Fruit fly (Drosophila melanogaster) whole organism, prepupa: ENCODE data around the gene boil.

Experiments
- CG10631 ChIP-seq: fragments of 200-800 bp; sonication (Bioruptor generic); optimal IDR thresholded peaks from 2 replicates; lab custom pipeline; 2016; ENCODE audit warnings: missing biosample characterization, missing genetic modification characterization
- CG10669 ChIP-seq: fragments of 200-800 bp; sonication (Bioruptor generic); optimal IDR thresholded peaks from 3 replicates; lab custom pipeline; 2018; ENCODE audit warnings: missing biosample characterization, mild to moderate bottlenecking, missing genetic modification characterization, moderate library complexity
- CG11294 ChIP-seq: fragments of 200-800 bp; sonication (Bioruptor generic); IDR thresholded peaks from 2 replicates; pipeline ENCODE4 v1.3.6; 2022; ENCODE audit warnings: missing biosample characterization, missing genetic modification characterization
- CG11762 ChIP-seq: fragments of 200-800 bp; sonication (Bioruptor generic); optimal IDR thresholded peaks from 3 replicates; lab custom pipeline; 2016; ENCODE audit warnings: missing biosample characterization, missing genetic modification characterization; ENCODE audit not compliant: insufficient read depth
- CG11902 ChIP-seq: fragments of 200-800 bp; sonication (Bioruptor generic); optimal IDR thresholded peaks from 3 replicates; lab custom pipeline; 2016; ENCODE audit warnings: missing biosample characterization, missing genetic modification characterization
- CG15336 ChIP-seq: fragments of 200-800 bp; sonication (Bioruptor generic); IDR thresholded peaks from 2 replicates; pipeline ENCODE4 v1.3.6; 2022; ENCODE audit warnings: missing biosample characterization, missing genetic modification characterization
- CG1621 ChIP-seq: fragments of 200-800 bp; sonication (Bioruptor generic); optimal IDR thresholded peaks from 3 replicates; lab custom pipeline; 2018; ENCODE audit warnings: missing biosample characterization, mild to moderate bottlenecking, missing genetic modification characterization
- CG16779 ChIP-seq: fragments of 200-800 bp; sonication (Bioruptor generic); optimal IDR thresholded peaks from 3 replicates; lab custom pipeline; 2017; ENCODE audit warnings: missing biosample characterization, mild to moderate bottlenecking, missing genetic modification characterization
- CG32006 ChIP-seq: fragments of 200-800 bp; sonication (Bioruptor generic); optimal IDR thresholded peaks from 3 replicates; lab custom pipeline; 2017; ENCODE audit warnings: missing biosample characterization, mild to moderate bottlenecking, missing genetic modification characterization
- CG3919 ChIP-seq: fragments of 200-800 bp; sonication (Bioruptor generic); optimal IDR thresholded peaks from 3 replicates; lab custom pipeline; 2016; ENCODE audit warnings: missing biosample characterization, missing genetic modification characterization
- CG4318 ChIP-seq: fragments of 200-800 bp; sonication (Bioruptor generic); optimal IDR thresholded peaks from 3 replicates; lab custom pipeline; 2017; ENCODE audit warnings: missing biosample characterization, mild to moderate bottlenecking, missing genetic modification characterization
- CG6163 ChIP-seq: fragments of 200-800 bp; sonication (Bioruptor generic); IDR thresholded peaks from 3 replicates; pipeline ENCODE4 v1.3.6; 2022; ENCODE audit warnings: missing biosample characterization, missing genetic modification characterization
- CG6276 ChIP-seq: fragments of 200-800 bp; sonication (Bioruptor generic); optimal IDR thresholded peaks from 2 replicates; lab custom pipeline; 2017; ENCODE audit warnings: missing biosample characterization, mild to moderate bottlenecking, missing genetic modification characterization
- CG6792 ChIP-seq: fragments of 200-800 bp; sonication (Bioruptor generic); optimal IDR thresholded peaks from 3 replicates; lab custom pipeline; 2016; ENCODE audit warnings: missing biosample characterization, missing genetic modification characterization
- CG6808 ChIP-seq: fragments of 200-800 bp; sonication (Bioruptor generic); optimal IDR thresholded peaks from 3 replicates; lab custom pipeline; 2017; ENCODE audit warnings: missing biosample characterization, missing genetic modification characterization, mild to moderate bottlenecking, moderate library complexity, missing genetic modification reagents
- CG6854 ChIP-seq: fragments of 200-800 bp; sonication (Bioruptor generic); optimal IDR thresholded peaks from 2 replicates; lab custom pipeline; 2017; ENCODE audit warnings: missing biosample characterization, mild to moderate bottlenecking, missing genetic modification characterization
- CG8632 ChIP-seq: fragments of 200-800 bp; sonication (Bioruptor generic); optimal IDR thresholded peaks from 3 replicates; lab custom pipeline; 2016; ENCODE audit warnings: missing biosample characterization, missing genetic modification characterization
- CG9139 ChIP-seq: fragments of 200-800 bp; sonication (Bioruptor generic); optimal IDR thresholded peaks from 3 replicates; lab custom pipeline; 2017; ENCODE audit warnings: missing biosample characterization, mild to moderate bottlenecking, missing genetic modification characterization
- Eip75B ChIP-seq: fragments of 200-800 bp; sonication (Bioruptor generic); optimal IDR thresholded peaks from 3 replicates; lab custom pipeline; 2016; ENCODE audit warnings: missing biosample characterization, missing genetic modification characterization
- Eip78C ChIP-seq: fragments of 200-800 bp; sonication (Bioruptor generic); peaks from one replicate; lab custom pipeline; 2016; ENCODE audit warnings: missing biosample characterization, missing genetic modification characterization
- Eip93F ChIP-seq: fragments of 200-800 bp; sonication (Bioruptor generic); optimal IDR thresholded peaks from 2 replicates; lab custom pipeline; 2016; ENCODE audit warnings: missing biosample characterization, mild to moderate bottlenecking, missing genetic modification characterization
- Ets21C ChIP-seq: fragments of 200-800 bp; sonication (Bioruptor generic); optimal IDR thresholded peaks from 3 replicates; lab custom pipeline; 2016; ENCODE audit warnings: missing biosample characterization, missing genetic modification characterization
- Ets96B ChIP-seq: fragments of 200-800 bp; optimal IDR thresholded peaks from 2 replicates; lab custom pipeline; 2019; ENCODE audit warnings: missing biosample characterization, mild to moderate bottlenecking, missing genetic modification characterization, moderate library complexity
- Gug ChIP-seq: fragments of 200-800 bp; sonication (Bioruptor generic); IDR thresholded peaks from 2 replicates; pipeline ENCODE4 v1.3.6; 2022; ENCODE audit warnings: missing biosample characterization, missing genetic modification characterization
- Hr38 ChIP-seq: sonication (Bioruptor generic); optimal IDR thresholded peaks from 2 replicates; lab custom pipeline; 2016; ENCODE audit warnings: missing biosample characterization, missing genetic modification characterization
- Hr39 ChIP-seq: fragments of 200-800 bp; sonication (Bioruptor generic); optimal IDR thresholded peaks from 2 replicates; lab custom pipeline; 2016; ENCODE audit warnings: missing biosample characterization, missing genetic modification characterization
- Lpt ChIP-seq: fragments of 200-800 bp; sonication (Bioruptor generic); optimal IDR thresholded peaks from 3 replicates; lab custom pipeline; 2016; ENCODE audit warnings: missing biosample characterization, missing genetic modification characterization
- OdsH ChIP-seq: fragments of 200-800 bp; sonication (Bioruptor generic); optimal IDR thresholded peaks from 3 replicates; lab custom pipeline; 2016; ENCODE audit warnings: missing biosample characterization, missing genetic modification characterization
- Smox ChIP-seq: fragments of 200-800 bp; sonication (Bioruptor generic); optimal IDR thresholded peaks from 3 replicates; lab custom pipeline; 2016; ENCODE audit warnings: missing biosample characterization, missing genetic modification characterization
- Sox14 ChIP-seq: fragments of 200-800 bp; sonication (Bioruptor generic); optimal IDR thresholded peaks from 3 replicates; lab custom pipeline; 2016; ENCODE audit warnings: missing biosample characterization, missing genetic modification characterization
- achi ChIP-seq: fragments of 200-800 bp; sonication (Bioruptor generic); optimal IDR thresholded peaks from 3 replicates; lab custom pipeline; 2016; ENCODE audit warnings: missing biosample characterization, missing genetic modification characterization
- acj6 ChIP-seq: fragments of 200-800 bp; sonication (Bioruptor generic); optimal IDR thresholded peaks from 3 replicates; lab custom pipeline; 2016; ENCODE audit warnings: missing biosample characterization, missing genetic modification characterization
- cyc ChIP-seq: fragments of 200-800 bp; sonication (Bioruptor generic); optimal IDR thresholded peaks from 3 replicates; lab custom pipeline; 2016; ENCODE audit warnings: missing biosample characterization, missing genetic modification characterization
- dac ChIP-seq: fragments of 200-800 bp; sonication (Bioruptor generic); optimal IDR thresholded peaks from 2 replicates; lab custom pipeline; 2017; ENCODE audit warnings: missing biosample characterization, mild to moderate bottlenecking, missing genetic modification characterization
- eg ChIP-seq: fragments of 200-800 bp; sonication (Bioruptor generic); IDR thresholded peaks from 3 replicates; pipeline ENCODE4 v1.3.6; 2022; ENCODE audit warnings: missing biosample characterization, missing genetic modification characterization
- fd59A ChIP-seq: fragments of 200-800 bp; sonication (Bioruptor generic); optimal IDR thresholded peaks from 2 replicates; lab custom pipeline; 2017; ENCODE audit warnings: missing biosample characterization, mild to moderate bottlenecking, missing genetic modification characterization, missing genetic modification reagents
- fd85E ChIP-seq: fragments of 200-800 bp; sonication (Bioruptor generic); optimal IDR thresholded peaks from 3 replicates; lab custom pipeline; 2016; ENCODE audit warnings: missing biosample characterization, missing genetic modification characterization
- fkh ChIP-seq: fragments of 200-800 bp; sonication (Bioruptor generic); optimal IDR thresholded peaks from 3 replicates; lab custom pipeline; 2017; ENCODE audit warnings: missing biosample characterization, mild to moderate bottlenecking, missing genetic modification characterization, moderate library complexity
- lz ChIP-seq: fragments of 200-800 bp; sonication (Bioruptor generic); optimal IDR thresholded peaks from 3 replicates; lab custom pipeline; 2016; ENCODE audit warnings: missing biosample characterization, missing genetic modification characterization
- net ChIP-seq: fragments of 200-800 bp; sonication (Bioruptor generic); optimal IDR thresholded peaks from 3 replicates; lab custom pipeline; 2016; ENCODE audit warnings: missing biosample characterization, missing genetic modification characterization
- pdm3 ChIP-seq: fragments of 200-800 bp; sonication (Bioruptor generic); optimal IDR thresholded peaks from 3 replicates; lab custom pipeline; 2016; ENCODE audit warnings: missing biosample characterization, missing genetic modification characterization
- spab ChIP-seq: fragments of 200-800 bp; sonication (Bioruptor generic); optimal IDR thresholded peaks from 2 replicates; lab custom pipeline; 2017; ENCODE audit warnings: missing biosample characterization, mild to moderate bottlenecking, missing genetic modification characterization, missing genetic modification reagents
- ss ChIP-seq, 2 experiments: fragments of 200-800 bp; sonication (Bioruptor generic); optimal IDR thresholded peaks; 2 replicates in 1 of 2; 3 replicates in 1 of 2; lab custom pipeline; 2017 to 2018; ENCODE audit warnings: mild to moderate bottlenecking in 2 of 2, missing biosample characterization in 2 of 2, missing genetic modification characterization in 2 of 2, moderate library complexity in 1 of 2
- svp ChIP-seq: fragments of 200-800 bp; sonication (Bioruptor generic); peaks from one replicate; lab custom pipeline; 2016; ENCODE audit warnings: missing biosample characterization, missing genetic modification characterization
- topi ChIP-seq: fragments of 200-800 bp; sonication (Bioruptor generic); optimal IDR thresholded peaks from 3 replicates; lab custom pipeline; 2016; ENCODE audit warnings: missing biosample characterization, missing genetic modification characterization

The boil gene

dm6 chrX:4860266-4860665 is 15.2 kb upstream of the boil start:
- no peak for TF ChIP-seq CG11294 (GFP tag; lab: Robert Waterston, UW)
- TF ChIP-seq CG10669 (GFP tag; lab: Kevin White, UChicago) = no peak
- TF ChIP-seq CG8632 = no peak
- TF ChIP-seq CG10631 = no peak
- TF ChIP-seq Eip75B = no peak

- TF ChIP-seq Lpt = no peak
- TF ChIP-seq CG6163 = 0 out of 3 replicates have a peak, but pooled peaks have one; percentile 18
- no peak for TF ChIP-seq CG1621 (tag; lab: Kevin White, UChicago)
- TF ChIP-seq CG15336 (GFP tag; lab: Robert Waterston, UW) = peak; percentile 41; the same call in 1 of the 2 replicates
- no peak for TF ChIP-seq CG10669 (GFP tag; lab: Kevin White, UChicago)
- TF ChIP-seq eg = peak; percentile 60; the same call in 2 of the 3 replicates
- no peak for TF ChIP-seq fd59A (GFP tag; lab: Kevin White, UChicago)
- TF ChIP-seq svp (GFP tag; lab: Kevin White, UChicago) = no peak
- peak; percentile 28 for TF ChIP-seq CG32006
- TF ChIP-seq CG6276 (GFP tag; lab: Kevin White, UChicago) = peak; percentile 20
- no peak for TF ChIP-seq Sox14 (GFP tag; lab: Kevin White, UChicago)
- no peak for TF ChIP-seq ss (GFP tag; optimal IDR thresholded peaks at IDR 0.05; lab: Kevin White, UChicago)
- no peak for TF ChIP-seq CG11902 (GFP tag; lab: Kevin White, UChicago)
- TF ChIP-seq CG11762 (GFP tag; lab: Kevin White, UChicago) = no peak
- peak; percentile 13 for TF ChIP-seq Eip78C (GFP tag; lab: Kevin White, UChicago)
- TF ChIP-seq CG6808 (GFP tag; lab: Kevin White, UChicago) = no peak
- TF ChIP-seq acj6 (GFP tag; lab: Kevin White, UChicago) = no peak
- no peak for TF ChIP-seq Ets21C (GFP tag; lab: Kevin White, UChicago)
- TF ChIP-seq spab (GFP tag; lab: Kevin White, UChicago) = no peak
- peak; percentile 26; the same call in 1 of the 2 replicates for TF ChIP-seq Gug (GFP tag; lab: Robert Waterston, UW)
- TF ChIP-seq CG10631 = no peak
- TF ChIP-seq CG4318 (GFP tag; lab: Kevin White, UChicago) = no peak
- no peak for TF ChIP-seq dac (GFP tag; lab: Kevin White, UChicago)
- no peak for TF ChIP-seq Eip75B
Observed at dm6 chrX:4885875-4886274, 10.4 kb downstream of the boil start.

dm6 chrX:4894596-4894995 is 19.1 kb downstream of the boil start:
- TF ChIP-seq Eip78C (GFP tag; lab: Kevin White, UChicago) (no peak), CG3919 (no peak), spab (GFP tag; lab: Kevin White, UChicago) (no peak), CG6276 (GFP tag; lab: Kevin White, UChicago) (no peak), lz (no peak), CG1621 (tag; lab: Kevin White, UChicago) (no peak), fd85E (no peak), topi (GFP tag; lab: Kevin White, UChicago) (no peak), Hr39 (GFP tag; lab: Kevin White, UChicago) (no peak), CG11294 (GFP tag; lab: Robert Waterston, UW) (no peak), CG6792 (GFP tag; lab: Kevin White, UChicago) (no peak), net (no peak), fkh (GFP tag; lab: Kevin White, UChicago) (no peak), OdsH (GFP tag; lab: Kevin White, UChicago) (no peak), Ets21C (GFP tag; lab: Kevin White, UChicago) (no peak), Gug (GFP tag; lab: Robert Waterston, UW) (no peak), acj6 (GFP tag; lab: Kevin White, UChicago) (no peak), CG6854 (GFP tag; lab: Kevin White, UChicago) (no peak)
- TF ChIP-seq, all 60 proteins: peak for 0

DNA sequence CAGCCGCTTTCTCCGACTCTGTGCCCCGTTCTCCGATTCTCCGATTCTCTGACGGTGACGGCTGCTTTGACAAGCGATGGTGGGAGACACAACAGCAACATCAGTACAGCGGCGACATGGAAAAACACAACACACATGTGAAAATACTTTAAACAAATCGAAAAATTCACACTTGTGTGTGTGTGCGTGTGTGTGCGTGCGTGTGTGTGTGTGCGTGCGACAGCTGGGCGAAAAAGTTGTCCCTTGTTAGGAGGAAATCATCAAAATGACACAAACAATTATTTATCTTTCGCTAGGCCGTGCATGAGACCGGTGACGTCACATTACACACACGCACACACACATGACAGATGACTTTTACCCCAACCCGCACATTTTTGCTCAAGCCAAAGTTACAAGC is 21.4 kb downstream of the boil start:
- no peak for TF ChIP-seq achi (GFP tag; lab: Kevin White, UChicago)
- TF ChIP-seq Smox (GFP tag; lab: Kevin White, UChicago) = no peak
- TF ChIP-seq CG32006 = no peak
- TF ChIP-seq Hr38 (GFP tag; lab: Kevin White, UChicago) = no peak
- TF ChIP-seq pdm3 (GFP tag; lab: Kevin White, UChicago) = no peak
- TF ChIP-seq CG16779 = no peak
- no peak for TF ChIP-seq Eip93F (GFP tag; lab: Kevin White, UChicago)
- no peak for TF ChIP-seq CG11762 (GFP tag; lab: Kevin White, UChicago)
- no peak for TF ChIP-seq CG10669 (GFP tag; lab: Kevin White, UChicago)
- no peak for TF ChIP-seq CG6808 (GFP tag; lab: Kevin White, UChicago)
- no peak for TF ChIP-seq cyc (GFP tag; lab: Kevin White, UChicago)
- no peak for TF ChIP-seq Lpt
- no peak for TF ChIP-seq CG9139 (GFP tag; lab: Kevin White, UChicago)
- no peak for TF ChIP-seq CG10631
- no peak for TF ChIP-seq Ets96B
- TF ChIP-seq CG6163 = no peak
